Fruit fly (Drosophila melanogaster) whole organism, embryonic: ENCODE results near the gene cnir.

Experiments used
- Blimp-1 ChIP-seq: fragments of 200-800 bp; sonication (Bioruptor generic); optimal IDR thresholded peaks from 3 replicates; lab custom pipeline; 2018; ENCODE audit warnings: missing biosample characterization, missing genetic modification characterization, mild to moderate bottlenecking, moderate library complexity, missing genetic modification reagents
- CG12744 ChIP-seq: fragments of 200-800 bp; sonication (Bioruptor generic); optimal IDR thresholded peaks from 2 replicates; lab custom pipeline; 2016; ENCODE audit warnings: missing biosample characterization, missing genetic modification characterization
- CG12769 ChIP-seq: fragments of 200-800 bp; sonication (Bioruptor generic); optimal IDR thresholded peaks from 2 replicates; lab custom pipeline; 2019; ENCODE audit warnings: missing biosample characterization, mild to moderate bottlenecking, missing genetic modification characterization, moderate library complexity
- CG13894 ChIP-seq: fragments of 200-800 bp; sonication (Bioruptor generic); optimal IDR thresholded peaks from 3 replicates; lab custom pipeline; 2018; ENCODE audit warnings: missing biosample characterization, mild to moderate bottlenecking, missing genetic modification characterization, moderate library complexity
- CG14667 ChIP-seq: fragments of 200-800 bp; sonication (Bioruptor generic); IDR thresholded peaks from 2 replicates; pipeline ENCODE4 v1.3.6; 2022; ENCODE audit warnings: missing biosample characterization, missing genetic modification characterization
- CG15269 ChIP-seq: fragments of 200-800 bp; sonication (Bioruptor generic); optimal IDR thresholded peaks from 2 replicates; lab custom pipeline; 2018; ENCODE audit warnings: missing biosample characterization, mild to moderate bottlenecking, missing genetic modification characterization, moderate library complexity
- CG16863 ChIP-seq: fragments of 200-800 bp; sonication (Bioruptor generic); optimal IDR thresholded peaks from 3 replicates; lab custom pipeline; 2016; ENCODE audit warnings: missing biosample characterization, missing genetic modification characterization
- CG17385 ChIP-seq: fragments of 200-800 bp; sonication (Bioruptor generic); optimal IDR thresholded peaks from 3 replicates; lab custom pipeline; 2018; ENCODE audit warnings: missing biosample characterization, mild to moderate bottlenecking, missing genetic modification characterization
- CG2889 ChIP-seq: fragments of 200-800 bp; sonication (Bioruptor generic); IDR thresholded peaks from 3 replicates; pipeline ENCODE4 v1.3.6; 2022; ENCODE audit warnings: missing biosample characterization, missing genetic modification characterization
- CG33557 ChIP-seq: fragments of 200-800 bp; sonication (Bioruptor generic); optimal IDR thresholded peaks from 2 replicates; lab custom pipeline; 2019; ENCODE audit warnings: missing biosample characterization, mild to moderate bottlenecking, missing genetic modification characterization, moderate library complexity
- CG4328 ChIP-seq: fragments of 200-800 bp; sonication (Bioruptor generic); optimal IDR thresholded peaks from 3 replicates; lab custom pipeline; 2017; ENCODE audit warnings: missing biosample characterization, missing genetic modification reagents, missing genetic modification characterization
- CG6765 ChIP-seq: fragments of 200-800 bp; sonication (Bioruptor generic); optimal IDR thresholded peaks from 3 replicates; lab custom pipeline; 2017; ENCODE audit warnings: missing biosample characterization, mild to moderate bottlenecking, missing genetic modification characterization
- CG7745 ChIP-seq: fragments of 200-800 bp; sonication (Bioruptor generic); optimal IDR thresholded peaks from 2 replicates; lab custom pipeline; 2018; ENCODE audit warnings: missing biosample characterization, mild to moderate bottlenecking, missing genetic modification characterization, moderate library complexity
- CG7963 ChIP-seq: fragments of 200-800 bp; sonication (Bioruptor generic); IDR thresholded peaks from 3 replicates; pipeline ENCODE4 v1.3.6; 2022; ENCODE audit warnings: missing biosample characterization, missing genetic modification characterization; ENCODE audit not compliant: partially characterized antibody
- CG8359 ChIP-seq: fragments of 200-800 bp; sonication (Bioruptor generic); optimal IDR thresholded peaks from 2 replicates; lab custom pipeline; 2017; ENCODE audit warnings: missing biosample characterization, mild to moderate bottlenecking, missing genetic modification characterization, borderline replicate concordance
- CkIIα-i1 ChIP-seq: fragments of 200-800 bp; sonication (Bioruptor generic); IDR thresholded peaks from 2 replicates; pipeline ENCODE4 v1.3.6; 2022; ENCODE audit warnings: missing biosample characterization, missing genetic modification characterization
- Ets65A ChIP-seq: fragments of 200-800 bp; sonication (Bioruptor generic); peaks from one replicate; lab custom pipeline; 2016; ENCODE audit warnings: missing biosample characterization, missing genetic modification characterization
- Jarid2 ChIP-seq: fragments of 200-800 bp; sonication (Bioruptor generic); optimal IDR thresholded peaks from 3 replicates; lab custom pipeline; 2017; ENCODE audit warnings: mild to moderate bottlenecking, missing biosample characterization, missing genetic modification reagents, missing genetic modification characterization
- Med ChIP-seq: fragments of 200-800 bp; sonication (Bioruptor generic); peaks from one replicate; lab custom pipeline; 2016; ENCODE audit warnings: missing biosample characterization, missing genetic modification characterization, mild to moderate bottlenecking, inconsistent platforms, moderate library complexity
- NC2β ChIP-seq: fragments of 200-800 bp; sonication (Bioruptor generic); optimal IDR thresholded peaks from 2 replicates; lab custom pipeline; 2016; ENCODE audit warnings: missing biosample characterization, missing genetic modification characterization
- NK7.1 ChIP-seq: fragments of 200-800 bp; sonication (Bioruptor generic); optimal IDR thresholded peaks from 3 replicates; lab custom pipeline; 2016; ENCODE audit warnings: missing biosample characterization, missing genetic modification characterization
- NfI ChIP-seq: fragments of 200-800 bp; sonication (Bioruptor generic); optimal IDR thresholded peaks from 3 replicates; lab custom pipeline; 2018; ENCODE audit warnings: missing biosample characterization, mild to moderate bottlenecking, missing genetic modification characterization, moderate library complexity
- PHDP ChIP-seq: fragments of 200-800 bp; sonication (Bioruptor generic); optimal IDR thresholded peaks from 3 replicates; lab custom pipeline; 2018; ENCODE audit warnings: missing biosample characterization, mild to moderate bottlenecking, missing genetic modification characterization, moderate library complexity
- abd-A ChIP-seq: fragments of 200-800 bp; sonication (Bioruptor generic); optimal IDR thresholded peaks from 3 replicates; lab custom pipeline; 2019; ENCODE audit warnings: missing biosample characterization, mild to moderate bottlenecking, missing genetic modification characterization, moderate library complexity
- ac ChIP-seq: fragments of 200-800 bp; sonication (Bioruptor generic); optimal IDR thresholded peaks from 3 replicates; lab custom pipeline; 2017; ENCODE audit warnings: missing biosample characterization, mild to moderate bottlenecking, missing genetic modification characterization
- az2 ChIP-seq: fragments of 200-800 bp; sonication (Bioruptor generic); optimal IDR thresholded peaks from 3 replicates; lab custom pipeline; 2016; ENCODE audit warnings: missing biosample characterization, missing genetic modification characterization
- cad ChIP-seq: fragments of >200 bp; optimal IDR thresholded peaks from 2 replicates; lab custom pipeline; 2017; ENCODE audit warnings: missing biosample characterization, missing genetic modification characterization
- caup ChIP-seq: fragments of 200-800 bp; sonication (Bioruptor generic); optimal IDR thresholded peaks from 3 replicates; lab custom pipeline; 2017; ENCODE audit warnings: missing biosample characterization, mild to moderate bottlenecking, missing genetic modification characterization, moderate library complexity; ENCODE audit not compliant: severe bottlenecking
- chinmo ChIP-seq: fragments of 200-800 bp; sonication (Bioruptor generic); IDR thresholded peaks from 4 replicates; pipeline ENCODE4 v1.3.6; 2022; ENCODE audit warnings: missing biosample characterization, missing genetic modification characterization; ENCODE audit not compliant: partially characterized antibody
- dati ChIP-seq: fragments of 200-800 bp; sonication (Bioruptor generic); IDR thresholded peaks from 2 replicates; pipeline ENCODE4 v1.3.6; 2022; ENCODE audit warnings: missing biosample characterization, missing genetic modification characterization
- dimm ChIP-seq: fragments of 200-800 bp; sonication (Bioruptor generic); IDR thresholded peaks from 2 replicates; pipeline ENCODE4 v1.3.6; 2022; ENCODE audit warnings: missing biosample characterization, missing genetic modification characterization
- grn ChIP-seq: fragments of 200-800 bp; sonication (Bioruptor generic); optimal IDR thresholded peaks from 3 replicates; lab custom pipeline; 2017; ENCODE audit warnings: missing biosample characterization, missing genetic modification characterization
- oc ChIP-seq: fragments of 200-800 bp; sonication (Bioruptor generic); optimal IDR thresholded peaks from 2 replicates; lab custom pipeline; 2018; ENCODE audit warnings: missing biosample characterization, mild to moderate bottlenecking, missing genetic modification characterization, moderate library complexity
- pita ChIP-seq: fragments of 200-800 bp; sonication (Bioruptor generic); optimal IDR thresholded peaks from 2 replicates; lab custom pipeline; 2017; ENCODE audit warnings: missing biosample characterization, mild to moderate bottlenecking, missing genetic modification characterization
- pros ChIP-seq: fragments of 200-800 bp; sonication (Bioruptor generic); optimal IDR thresholded peaks from 3 replicates; lab custom pipeline; 2019; ENCODE audit warnings: missing biosample characterization, mild to moderate bottlenecking, missing genetic modification characterization, moderate library complexity
- ranshi ChIP-seq: fragments of 200-800 bp; sonication (Bioruptor generic); IDR thresholded peaks from 2 replicates; pipeline ENCODE4 v1.3.6; 2022; ENCODE audit warnings: missing biosample characterization, missing genetic modification characterization
- ro ChIP-seq: fragments of 200-800 bp; sonication (Bioruptor generic); IDR thresholded peaks from 2 replicates; pipeline ENCODE4 v1.3.6; 2022; ENCODE audit warnings: missing biosample characterization, missing genetic modification characterization
- sd ChIP-seq: fragments of 200-800 bp; sonication (Bioruptor generic); optimal IDR thresholded peaks from 3 replicates; lab custom pipeline; 2018; ENCODE audit warnings: missing biosample characterization, mild to moderate bottlenecking, missing genetic modification characterization, moderate library complexity
- tgo ChIP-seq: fragments of 200-800 bp; sonication (Bioruptor generic); IDR thresholded peaks from 3 replicates; pipeline ENCODE4 v1.3.6; 2022; ENCODE audit warnings: missing biosample characterization, missing genetic modification characterization
- twi ChIP-seq: fragments of 200-800 bp; optimal IDR thresholded peaks from 2 replicates; lab custom pipeline; 2019; ENCODE audit warnings: missing biosample characterization, mild to moderate bottlenecking, missing genetic modification characterization, moderate library complexity
- vvl ChIP-seq: fragments of 200-800 bp; sonication (Bioruptor generic); IDR thresholded peaks from 2 replicates; pipeline ENCODE4 v1.3.6; 2022; ENCODE audit warnings: missing biosample characterization, missing genetic modification characterization
- wek ChIP-seq: fragments of 200-800 bp; sonication (Bioruptor generic); optimal IDR thresholded peaks from 3 replicates; lab custom pipeline; 2018; ENCODE audit warnings: missing biosample characterization, mild to moderate bottlenecking, missing genetic modification characterization, moderate library complexity
- zen ChIP-seq: fragments of 200-800 bp; sonication (Bioruptor generic); optimal IDR thresholded peaks from 3 replicates; lab custom pipeline; 2018; ENCODE audit warnings: missing biosample characterization, mild to moderate bottlenecking, missing genetic modification characterization, moderate library complexity

cnir gene

DNA sequence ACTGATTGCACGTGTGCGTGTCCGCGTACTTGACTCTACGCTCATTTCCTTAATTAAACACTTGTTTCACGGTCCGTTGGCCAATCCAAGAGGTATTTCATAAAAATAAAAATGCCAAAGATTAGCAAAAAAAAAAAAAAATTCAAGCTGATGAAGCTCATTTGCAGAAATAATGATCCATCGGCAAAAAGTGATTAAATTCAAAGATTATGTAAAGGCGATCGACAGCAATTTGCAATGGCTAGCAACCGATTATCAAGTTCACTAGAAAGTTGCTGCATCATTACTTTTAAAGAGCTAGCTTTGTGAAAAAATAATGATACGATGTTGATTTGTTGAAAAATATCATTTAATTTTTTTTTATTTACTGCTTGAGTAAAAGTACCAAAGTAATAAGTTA, 30.2 kb downstream of the cnir start:
- TF ChIP-seq CG16863 (GFP tag; lab: Kevin White, UChicago) (no peak), CG7963 (GFP tag; lab: Robert Waterston, UW) (no peak), CG33557 (GFP tag; lab: Kevin White, UChicago) (no peak), ranshi (GFP tag; lab: Robert Waterston, UW) (no peak), twi (tag; lab: Kevin White, UChicago) (no peak), NfI (GFP tag; lab: Kevin White, UChicago) (no peak), grn (GFP tag; lab: Kevin White, UChicago) (no peak), NC2β (no peak), ro (no peak), ac (no peak), caup (no peak), CG2889 (GFP tag; lab: Robert Waterston, UW) (no peak), CkIIα-i1 (GFP tag; lab: Robert Waterston, UW) (no peak), CG12769 (tag; lab: Kevin White, UChicago) (no peak), CG8359 (GFP tag; lab: Kevin White, UChicago) (no peak), CG6765 (GFP tag; lab: Kevin White, UChicago) (no peak), pita (no peak), NK7.1 (GFP tag; lab: Kevin White, UChicago) (no peak), az2 (GFP tag; lab: Kevin White, UChicago) (no peak), CG17385 (GFP tag; lab: Kevin White, UChicago) (no peak)

- TF ChIP-seq chinmo (GFP tag; lab: Robert Waterston, UW) (0 out of 4 replicates have a peak, but pooled peaks have one; percentile 21), Ets65A (GFP tag; lab: Kevin White, UChicago) (peak; percentile 11), CG15269 (tag; lab: Kevin White, UChicago) (peak; percentile 32), Med (peak; percentile 35), zen (tag; lab: Kevin White, UChicago) (peak; percentile 39), wek (GFP tag; lab: Kevin White, UChicago) (no peak), CG14667 (GFP tag; lab: Robert Waterston, UW) (no peak), Jarid2 (GFP tag; lab: Kevin White, UChicago) (no peak), abd-A (tag; lab: Kevin White, UChicago) (peak; percentile 78), CG12769 (tag; lab: Kevin White, UChicago) (peak; percentile 62), oc (peak; percentile 49), CG13894 (peak; percentile 95), cad (GFP tag; lab: Kevin White, UChicago) (peak; percentile 92)
Measured at dm6 chr2L:3006925-3007426, 32.6 kb downstream of the cnir start.

DNA sequence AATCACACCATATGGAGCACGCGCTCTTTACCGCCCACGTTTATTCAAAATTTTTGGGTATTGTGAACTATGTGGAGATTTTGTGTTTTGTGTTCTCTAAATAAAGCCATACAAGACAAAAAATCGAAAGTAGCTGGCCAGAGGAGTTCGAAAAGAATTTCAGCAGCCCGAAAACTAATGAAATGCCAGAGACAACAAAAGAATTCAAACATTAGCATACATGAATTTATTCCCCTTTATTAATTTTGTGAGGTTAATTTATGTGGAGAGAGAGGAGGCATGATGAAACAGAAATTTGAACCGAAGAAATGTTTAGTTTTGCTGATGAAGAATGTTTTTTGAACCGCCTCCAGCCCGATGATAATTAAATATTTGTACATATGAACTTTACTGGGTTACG, 33.4 kb downstream of the cnir start:
- TF ChIP-seq pros (no peak), CG12744 (GFP tag; lab: Kevin White, UChicago) (no peak), CG7745 (tag; lab: Kevin White, UChicago) (peak; percentile 51), sd (tag; lab: Kevin White, UChicago) (peak; percentile 71), Blimp-1 (GFP tag; lab: Kevin White, UChicago) (peak; percentile 83), vvl (GFP tag; lab: Robert Waterston, UW) (peak; percentile 56), dimm (no peak), CG13894 (peak; percentile 39), PHDP (tag; lab: Kevin White, UChicago) (no peak), CG4328 (GFP tag; lab: Kevin White, UChicago) (no peak), tgo (GFP tag; lab: Robert Waterston, UW) (no peak), dati (GFP tag; lab: Robert Waterston, UW) (no peak)
- TF ChIP-seq, all 482 proteins: peak for 5
